Fruit fly (Drosophila melanogaster): Measurements from ENCODE around the gene GstT3.

The GstT3 gene

DNA sequence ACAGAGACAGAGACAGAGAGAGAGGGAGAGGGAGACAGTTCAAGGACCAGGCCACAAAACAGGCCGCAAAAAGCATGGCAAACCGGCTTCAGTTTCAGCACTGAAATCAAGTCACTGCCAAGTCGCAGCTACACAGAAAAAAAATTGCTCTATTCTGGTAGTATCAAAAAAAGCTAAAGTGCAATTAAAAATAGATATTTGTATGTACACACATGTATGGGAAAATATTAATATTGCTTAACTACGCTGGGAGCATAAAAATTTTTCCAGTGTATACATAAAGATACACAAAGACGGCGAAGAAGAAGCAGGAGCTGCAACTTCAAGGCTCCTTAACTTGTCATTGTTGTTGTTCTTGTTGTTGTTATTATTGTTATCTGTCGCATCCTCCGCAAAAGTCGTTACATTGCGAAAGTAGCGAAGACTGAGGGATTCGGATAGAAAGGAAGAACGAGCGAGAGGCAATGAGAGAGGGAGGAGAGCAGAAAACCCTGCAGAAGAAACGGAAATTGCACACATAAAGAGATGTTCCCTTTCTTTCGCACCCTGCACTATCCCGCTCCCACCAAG lies 33.9 kb downstream of the GstT3 start (continued):
- TF ChIP-seq CG8119 (GFP tag; IDR thresholded peaks at IDR 0.05) (peak; percentile 94), CG16779 (tag; optimal IDR thresholded peaks at IDR 0.05) (peak; percentile 93), CG10669 (GFP tag; optimal IDR thresholded peaks at IDR 0.05) (peak; percentile 86), CG1621 (tag; optimal IDR thresholded peaks at IDR 0.05) (peak; percentile 92), Eip75B (GFP tag; optimal IDR thresholded peaks at IDR 0.05) (peak; percentile 98), Eip93F (GFP tag; optimal IDR thresholded peaks at IDR 0.05) (peak; percentile 91), CG6163 (GFP tag; IDR thresholded peaks at IDR 0.05) (peak; percentile 95), eg (GFP tag; IDR thresholded peaks at IDR 0.05) (peak; percentile 93), CG32006 (GFP tag; optimal IDR thresholded peaks at IDR 0.05) (peak; percentile 94), CG6854 (GFP tag; optimal IDR thresholded peaks at IDR 0.05) (peak; percentile 49), net (GFP tag; optimal IDR thresholded peaks at IDR 0.05) (peak; percentile 91), topi (GFP tag; optimal IDR thresholded peaks at IDR 0.05) (peak; percentile 93), vri (GFP tag; optimal IDR thresholded peaks at IDR 0.05) (peak; percentile 94), CG3032 (tag; optimal IDR thresholded peaks at IDR 0.05) (peak; percentile 97), Blimp-1 (GFP tag; optimal IDR thresholded peaks at IDR 0.05) (peak; percentile 66), spab (GFP tag; optimal IDR thresholded peaks at IDR 0.05) (peak; percentile 69), Ets96B (tag; optimal IDR thresholded peaks at IDR 0.05) (peak; percentile 84), Met (GFP tag; optimal IDR thresholded peaks at IDR 0.05) (peak; percentile 97), Sox14 (GFP tag; optimal IDR thresholded peaks at IDR 0.05) (peak; percentile 97), CG8632 (GFP tag; optimal IDR thresholded peaks at IDR 0.05) (peak; percentile 95), CG34406 (GFP tag; optimal IDR thresholded peaks at IDR 0.05) (peak; percentile 93), fd85E (GFP tag; optimal IDR thresholded peaks at IDR 0.05) (peak; percentile 29), CG11762 (GFP tag; optimal IDR thresholded peaks at IDR 0.05; ENCODE audit: insufficient read depth) (peak; percentile 54), CG10631 (GFP tag; optimal IDR thresholded peaks at IDR 0.05) (peak; percentile 94), Sox102F (GFP tag; optimal IDR thresholded peaks at IDR 0.05) (peak; percentile 96), Smox (GFP tag; optimal IDR thresholded peaks at IDR 0.05) (peak; percentile 96), OdsH (GFP tag; optimal IDR thresholded peaks at IDR 0.05) (peak; percentile 94), achi (GFP tag; optimal IDR thresholded peaks at IDR 0.05) (peak; percentile 95), cyc (GFP tag; optimal IDR thresholded peaks at IDR 0.05) (peak; percentile 87), CG9139 (GFP tag; optimal IDR thresholded peaks at IDR 0.05) (peak; percentile 78), CG6808 (GFP tag; optimal IDR thresholded peaks at IDR 0.05) (peak; percentile 84), esn (GFP tag; optimal IDR thresholded peaks at IDR 0.05) (peak; percentile 97), Gug (GFP tag; IDR thresholded peaks at IDR 0.05) (peak; percentile 92), Hr4 (GFP tag; optimal IDR thresholded peaks at IDR 0.05) (peak; percentile 78), CG3919 (GFP tag; optimal IDR thresholded peaks at IDR 0.05) (peak; percentile 80)

DNA sequence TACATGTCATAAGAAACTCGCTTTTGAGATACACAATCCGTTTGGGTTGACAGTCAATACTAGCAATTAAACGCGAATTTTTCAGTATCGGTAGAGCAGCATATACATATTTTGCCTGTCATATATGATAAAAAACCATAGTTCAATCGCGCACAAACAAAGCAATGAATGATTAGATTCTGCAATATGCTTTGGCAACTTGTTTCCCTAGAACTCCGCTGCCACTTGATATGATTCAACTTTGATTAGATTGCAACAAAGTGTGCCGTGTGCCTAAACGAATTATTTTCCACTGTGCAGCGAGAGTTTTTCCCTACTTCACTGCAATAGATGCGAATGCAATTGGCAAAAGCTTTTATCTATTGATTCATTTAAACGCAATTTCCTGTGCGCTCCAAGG lies 34.4 kb downstream of the GstT3 start:
- TF ChIP-seq svp (GFP tag) (no peak), OdsH (GFP tag; optimal IDR thresholded peaks at IDR 0.05) (peak; percentile 23), acj6 (GFP tag; optimal IDR thresholded peaks at IDR 0.05) (peak; percentile 19), CG1621 (tag; optimal IDR thresholded peaks at IDR 0.05) (no peak), CG10669 (GFP tag; optimal IDR thresholded peaks at IDR 0.05) (peak; percentile 7), CG32006 (GFP tag; optimal IDR thresholded peaks at IDR 0.05) (peak; percentile 15), CG3919 (GFP tag; optimal IDR thresholded peaks at IDR 0.05) (no peak), cyc (GFP tag; optimal IDR thresholded peaks at IDR 0.05) (no peak), CG8119 (GFP tag; IDR thresholded peaks at IDR 0.05) (no peak), CG10631 (GFP tag; optimal IDR thresholded peaks at IDR 0.05) (peak; percentile 12), CG6276 (GFP tag; optimal IDR thresholded peaks at IDR 0.05) (no peak), CG11762 (GFP tag; optimal IDR thresholded peaks at IDR 0.05; ENCODE audit: insufficient read depth) (peak; percentile 10), CG6792 (GFP tag; optimal IDR thresholded peaks at IDR 0.05) (no peak), CG6808 (GFP tag; optimal IDR thresholded peaks at IDR 0.05) (peak; percentile 7), Eip78C (GFP tag) (peak; percentile 55), Sox15 (GFP tag; optimal IDR thresholded peaks at IDR 0.05) (no peak), Hr4 (GFP tag; optimal IDR thresholded peaks at IDR 0.05) (no peak), dsx (GFP tag; optimal IDR thresholded peaks at IDR 0.05; ENCODE audit: poor library complexity, severe bottlenecking) (no peak), CG6163 (GFP tag; IDR thresholded peaks at IDR 0.05) (no peak), CG3032 (tag; optimal IDR thresholded peaks at IDR 0.05) (peak; percentile 6), vri (GFP tag; optimal IDR thresholded peaks at IDR 0.05) (no peak)
